Fruit fly (Drosophila melanogaster) whole organism, embryonic: ENCODE data around the gene CG33111.

Experiments used
- phol ChIP-seq: fragments of 200-800 bp; sonication (Bioruptor generic); optimal IDR thresholded peaks from 3 replicates; lab custom pipeline; 2018; ENCODE audit warnings: missing biosample characterization, mild to moderate bottlenecking, missing genetic modification characterization, moderate library complexity
- tio ChIP-seq: fragments of 200-800 bp; sonication (Bioruptor generic); optimal IDR thresholded peaks from 2 replicates; lab custom pipeline; 2017; ENCODE audit warnings: missing biosample characterization, missing genetic modification characterization, inconsistent platforms

DNA sequence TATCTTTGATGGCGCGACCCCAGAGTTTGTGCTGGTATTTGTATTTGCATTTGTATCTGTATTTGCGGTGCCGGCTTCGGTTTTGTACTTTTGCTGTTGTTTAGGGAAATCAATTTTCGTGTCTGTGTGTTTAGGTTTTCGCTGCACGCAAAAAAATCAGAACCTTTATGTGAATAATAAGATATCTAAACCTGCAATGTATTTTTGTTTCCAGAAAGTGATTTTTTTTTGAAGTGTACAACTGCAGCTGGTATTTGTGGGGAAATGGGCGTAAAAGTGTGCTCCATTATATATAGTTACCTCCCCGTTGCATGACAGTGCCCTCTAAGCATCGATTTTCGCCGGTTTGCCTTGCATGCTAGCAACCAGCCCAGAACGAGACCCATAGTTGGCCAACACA is 48.8 kb upstream of the CG33111 start:
- no peak for TF ChIP-seq phol (tag; lab: Kevin White, UChicago)
- no peak for TF ChIP-seq tio
